Worm (Caenorhabditis elegans) whole organism, mixed stage, embryonic: ENCODE measurements around the gene nas-11.

Source experiments
- M03D4.4 ChIP-seq: sonication (generic microtip); optimal IDR thresholded peaks from 2 replicates; lab custom pipeline; 2017; ENCODE audit warnings: mild to moderate bottlenecking, missing genetic modification characterization, missing compliant biosample characterization
- blmp-1 ChIP-seq: fragments of 150-350 bp; optimal IDR thresholded peaks from 2 replicates; lab custom pipeline; 2014; ENCODE audit warnings: missing biosample characterization, missing genetic modification characterization
- ceh-39 ChIP-seq: fragments of 150-350 bp; optimal IDR thresholded peaks from 2 replicates; lab custom pipeline; 2014; ENCODE audit warnings: missing biosample characterization, missing genetic modification characterization
- ceh-43 ChIP-seq: fragments of 200-800 bp; sonication (Bioruptor generic); optimal IDR thresholded peaks from 2 replicates; lab custom pipeline; 2018; ENCODE audit warnings: mild to moderate bottlenecking, missing genetic modification characterization, moderate library complexity, missing compliant biosample characterization
- ceh-83 ChIP-seq: fragments of 200-800 bp; sonication (Bioruptor generic); optimal IDR thresholded peaks from 2 replicates; lab custom pipeline; 2018; ENCODE audit warnings: mild to moderate bottlenecking, missing genetic modification characterization, missing compliant biosample characterization
- ces-1 ChIP-seq: fragments of 150-350 bp; optimal IDR thresholded peaks from 2 replicates; lab custom pipeline; 2014; ENCODE audit warnings: missing biosample characterization, missing genetic modification reagents, missing genetic modification characterization
- cnd-1 ChIP-seq: fragments of 200-800 bp; sonication (Bioruptor generic); optimal IDR thresholded peaks from 2 replicates; lab custom pipeline; 2018; ENCODE audit warnings: mild to moderate bottlenecking, missing genetic modification characterization, missing compliant biosample characterization
- drap-1 ChIP-seq: fragments of 200-800 bp; sonication (Bioruptor generic); optimal IDR thresholded peaks from 3 replicates; lab custom pipeline; 2018; ENCODE audit warnings: mild to moderate bottlenecking, missing genetic modification characterization, missing compliant biosample characterization
- elt-1 ChIP-seq: sonication (generic microtip); optimal IDR thresholded peaks from 2 replicates; lab custom pipeline; 2017; ENCODE audit warnings: missing genetic modification characterization, mild to moderate bottlenecking, missing compliant biosample characterization, antibody characterized with exemption, moderate library complexity, borderline replicate concordance; ENCODE audit not compliant: insufficient read depth
- elt-3 ChIP-seq: fragments of 150-350 bp; optimal IDR thresholded peaks from 2 replicates; lab custom pipeline; 2014; ENCODE audit warnings: missing biosample characterization, missing genetic modification characterization
- flh-1 ChIP-seq: fragments of 200-800 bp; sonication (Bioruptor generic); optimal IDR thresholded peaks from 2 replicates; lab custom pipeline; 2018; ENCODE audit warnings: mild to moderate bottlenecking, missing genetic modification characterization, moderate library complexity, missing compliant biosample characterization
- ham-2 ChIP-seq: fragments of 200-800 bp; sonication (Bioruptor generic); optimal IDR thresholded peaks from 2 replicates; lab custom pipeline; 2018; ENCODE audit warnings: mild to moderate bottlenecking, missing genetic modification characterization, missing compliant biosample characterization
- lin-13 ChIP-seq: fragments of 150-350 bp; optimal IDR thresholded peaks from 2 replicates; lab custom pipeline; 2014; ENCODE audit warnings: missing biosample characterization, missing genetic modification characterization
- lin-32 ChIP-seq: fragments of 200-800 bp; sonication (Bioruptor generic); optimal IDR thresholded peaks from 2 replicates; lab custom pipeline; 2018; ENCODE audit warnings: mild to moderate bottlenecking, missing genetic modification characterization, missing compliant biosample characterization
- lsy-2 ChIP-seq: fragments of 150-350 bp; optimal IDR thresholded peaks from 2 replicates; lab custom pipeline; 2014; ENCODE audit warnings: missing biosample characterization, missing genetic modification characterization
- mab-5 ChIP-seq: fragments of 150-350 bp; optimal IDR thresholded peaks from 2 replicates; lab custom pipeline; 2014; ENCODE audit warnings: missing biosample characterization, missing genetic modification characterization
- nhr-12 ChIP-seq: fragments of 150-350 bp; optimal IDR thresholded peaks from 2 replicates; lab custom pipeline; 2014; ENCODE audit warnings: missing biosample characterization, missing genetic modification characterization
- nhr-2 ChIP-seq: fragments of 150-350 bp; optimal IDR thresholded peaks from 2 replicates; lab custom pipeline; 2014; ENCODE audit warnings: missing biosample characterization, missing genetic modification characterization
- nhr-237 ChIP-seq: fragments of 150-350 bp; optimal IDR thresholded peaks from 2 replicates; lab custom pipeline; 2014; ENCODE audit warnings: missing biosample characterization, missing genetic modification characterization
- nhr-28 ChIP-seq: fragments of 150-350 bp; optimal IDR thresholded peaks from 2 replicates; lab custom pipeline; 2014; ENCODE audit warnings: missing biosample characterization, missing genetic modification characterization
- nhr-76 ChIP-seq: sonication (generic microtip); optimal IDR thresholded peaks from 2 replicates; lab custom pipeline; 2017; ENCODE audit warnings: missing biosample characterization, missing genetic modification characterization
- pha-4 ChIP-seq: fragments of 150-350 bp; optimal IDR thresholded peaks from 2 replicates; lab custom pipeline; 2018; ENCODE audit warnings: missing biosample characterization, missing genetic modification reagents, missing genetic modification characterization
- sem-2 ChIP-seq: fragments of 200-800 bp; sonication (Bioruptor generic); optimal IDR thresholded peaks from 2 replicates; lab custom pipeline; 2018; ENCODE audit warnings: mild to moderate bottlenecking, missing genetic modification characterization, missing compliant biosample characterization
- snpc-4 ChIP-seq: fragments of 150-350 bp; optimal IDR thresholded peaks from 2 replicates; lab custom pipeline; 2014; ENCODE audit warnings: missing biosample characterization, missing genetic modification characterization
- sptf-1 ChIP-seq: sonication (generic microtip); optimal IDR thresholded peaks from 2 replicates; lab custom pipeline; 2017; ENCODE audit warnings: mild to moderate bottlenecking, missing genetic modification characterization, moderate library complexity, missing compliant biosample characterization
- tbx-8 ChIP-seq: fragments of 200-800 bp; sonication (Bioruptor generic); optimal IDR thresholded peaks from 2 replicates; lab custom pipeline; 2018; ENCODE audit warnings: mild to moderate bottlenecking, missing genetic modification characterization, moderate library complexity, missing compliant biosample characterization
- unc-120 ChIP-seq: sonication (generic microtip); optimal IDR thresholded peaks from 2 replicates; lab custom pipeline; 2017; ENCODE audit warnings: missing genetic modification characterization, missing compliant biosample characterization; ENCODE audit not compliant: poor library complexity, severe bottlenecking
- unc-39 ChIP-seq: fragments of 150-350 bp; optimal IDR thresholded peaks from 2 replicates; lab custom pipeline; 2014; ENCODE audit warnings: missing biosample characterization, missing genetic modification characterization
- unc-62 ChIP-seq: fragments of 150-350 bp; optimal IDR thresholded peaks from 2 replicates; lab custom pipeline; 2014; ENCODE audit warnings: missing biosample characterization, missing genetic modification reagents, missing genetic modification characterization
- zip-8 ChIP-seq: fragments of 150-350 bp; optimal IDR thresholded peaks from 2 replicates; lab custom pipeline; 2014; ENCODE audit warnings: missing biosample characterization, missing genetic modification characterization
- ztf-11 ChIP-seq: fragments of 150-350 bp; optimal IDR thresholded peaks from 2 replicates; lab custom pipeline; 2014; ENCODE audit warnings: missing biosample characterization, missing genetic modification characterization

The nas-11 gene

DNA sequence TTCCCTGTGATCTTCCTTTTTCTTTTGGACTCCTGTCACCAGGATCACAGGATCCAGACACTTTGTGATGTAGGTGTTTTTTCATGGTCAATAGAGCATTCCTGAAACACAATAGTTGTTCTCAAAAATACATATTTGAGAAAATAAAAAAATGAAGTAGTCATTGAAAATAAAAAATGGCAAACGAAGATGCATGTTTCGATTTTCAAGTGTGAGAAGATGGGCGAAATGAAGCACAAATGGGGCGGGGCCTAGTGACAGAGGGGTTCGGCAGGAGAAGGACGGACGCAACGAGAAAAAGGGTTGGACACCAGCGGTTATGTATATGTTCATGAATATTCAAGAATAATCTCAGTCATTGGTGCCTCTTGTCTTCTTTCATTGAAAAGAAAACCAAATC, 23.4 kb upstream of the nas-11 start, which contains the start of gene F38B6.6:
Gene F38B6.6, minus strand, starts transcription at position 101 of the 400 bp plus-strand sequence.
- no peak for TF ChIP-seq zip-8 (tag; lab: Kevin White, UChicago)
- no peak for TF ChIP-seq tbx-8 (GFP tag; lab: Kevin White, UChicago)
- no peak for TF ChIP-seq unc-39 (tag; lab: Kevin White, UChicago)
- TF ChIP-seq M03D4.4 = no peak
- TF ChIP-seq nhr-237 (tag; lab: Kevin White, UChicago) = no peak
- TF ChIP-seq ham-2 = no peak
- TF ChIP-seq drap-1 (GFP tag; lab: Kevin White, UChicago) = no peak
- no peak for TF ChIP-seq cnd-1 (tag; lab: Kevin White, UChicago)
- no peak for TF ChIP-seq ceh-39 (tag; lab: Kevin White, UChicago)
- TF ChIP-seq sptf-1 (tag; lab: Kevin White, UChicago) = no peak
- TF ChIP-seq snpc-4 (tag; lab: Kevin White, UChicago) = no peak
- TF ChIP-seq nhr-28 (tag; lab: Kevin White, UChicago) = no peak
- TF ChIP-seq unc-62 (GFP tag; lab: Kevin White, UChicago) = no peak
- no peak for TF ChIP-seq elt-1
- no peak for TF ChIP-seq lsy-2 (tag; lab: Kevin White, UChicago)
- no peak for TF ChIP-seq flh-1 (GFP tag; lab: Kevin White, UChicago)
- no peak for TF ChIP-seq nhr-76 (tag; lab: Kevin White, UChicago)
- TF ChIP-seq pha-4 (tag; lab: Kevin White, UChicago) = no peak
- TF ChIP-seq, all 35 proteins: peak for 0

DNA sequence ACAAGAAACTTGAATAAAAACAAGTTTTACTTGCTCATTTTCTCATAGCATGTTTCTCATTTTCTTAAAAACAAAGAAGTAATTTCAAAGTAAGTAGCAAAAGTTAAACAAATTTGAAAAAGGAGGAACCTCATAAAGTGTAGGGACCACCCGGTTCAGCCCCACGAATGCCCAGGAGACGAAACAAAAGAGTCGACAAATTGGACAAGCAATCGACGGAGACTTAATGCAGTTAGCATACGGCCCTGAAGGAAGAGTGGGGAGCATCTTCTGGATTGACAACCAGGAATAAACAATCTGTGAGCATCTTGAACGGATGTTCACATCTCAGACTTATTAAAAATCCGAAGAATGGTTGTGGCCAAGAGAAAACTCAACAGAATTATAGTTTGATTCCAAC, 21.7 kb upstream of the nas-11 start:
- TF ChIP-seq ces-1 (GFP tag; lab: Kevin White, UChicago) = peak; percentile 93
- TF ChIP-seq ceh-43 (GFP tag; lab: Kevin White, UChicago) = no peak
- TF ChIP-seq ceh-83 (GFP tag; lab: Kevin White, UChicago) = no peak
- no peak for TF ChIP-seq flh-1 (GFP tag; lab: Kevin White, UChicago)
- TF ChIP-seq cnd-1 (tag; lab: Kevin White, UChicago) = no peak
- TF ChIP-seq, all 35 proteins: peak for 1

DNA sequence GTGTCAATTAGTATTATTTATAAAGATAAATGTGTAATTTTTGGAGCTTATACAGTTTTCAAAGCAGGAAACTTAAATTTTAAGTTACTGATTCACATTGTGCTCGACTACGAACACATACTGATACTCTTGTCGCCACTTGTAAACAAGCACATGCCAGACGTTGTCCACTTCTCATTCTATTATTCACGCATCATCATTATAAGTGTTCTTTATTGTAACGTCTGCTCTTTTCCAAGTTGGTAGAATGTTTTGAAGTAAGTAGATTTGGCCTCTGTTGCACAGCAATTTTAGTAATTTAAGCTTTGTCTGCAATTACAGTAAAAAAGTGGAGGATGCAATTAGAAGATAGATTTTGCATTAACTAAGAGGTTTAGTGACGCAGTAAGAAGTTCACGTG, 20.5 kb upstream of the nas-11 start:
- TF ChIP-seq ces-1 (GFP tag; lab: Kevin White, UChicago) (peak; percentile 58), nhr-12 (tag; lab: Kevin White, UChicago) (no peak)

DNA sequence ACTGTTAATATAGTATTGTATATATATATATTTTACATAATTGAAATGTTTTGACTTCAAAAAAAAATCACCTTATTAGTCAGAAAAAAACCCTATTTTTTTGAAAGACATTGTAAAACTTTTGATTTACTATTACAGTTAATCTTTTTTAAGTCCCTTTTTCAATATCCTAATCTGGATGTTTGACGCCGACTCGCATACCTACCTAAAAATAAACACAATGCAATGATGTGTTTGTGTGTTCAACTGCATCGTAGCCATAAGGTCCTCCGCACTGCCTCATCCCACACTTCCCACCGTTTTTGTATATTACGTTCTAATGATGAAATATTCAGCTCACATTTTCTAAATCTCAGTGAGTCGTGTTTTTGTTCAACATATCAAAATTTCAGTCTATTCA, 20.0 kb upstream of the nas-11 start, which contains the start of gene F38B6.3:
Gene F38B6.3, plus strand, starts transcription at position 301 of the 400 bp plus-strand sequence.
- TF ChIP-seq lin-13 (no peak), elt-1 (no peak), mab-5 (tag; lab: Kevin White, UChicago) (no peak), nhr-12 (tag; lab: Kevin White, UChicago) (no peak), blmp-1 (tag; lab: Kevin White, UChicago) (no peak), M03D4.4 (no peak), zip-8 (tag; lab: Kevin White, UChicago) (no peak), sptf-1 (tag; lab: Kevin White, UChicago) (no peak), pha-4 (tag; lab: Kevin White, UChicago) (no peak), sem-2 (GFP tag; lab: Kevin White, UChicago) (no peak), unc-120 (no peak), unc-62 (GFP tag; lab: Kevin White, UChicago) (no peak), ceh-43 (GFP tag; lab: Kevin White, UChicago) (no peak), drap-1 (GFP tag; lab: Kevin White, UChicago) (no peak), cnd-1 (tag; lab: Kevin White, UChicago) (no peak)
- TF ChIP-seq, all 35 proteins: peak for 0

DNA sequence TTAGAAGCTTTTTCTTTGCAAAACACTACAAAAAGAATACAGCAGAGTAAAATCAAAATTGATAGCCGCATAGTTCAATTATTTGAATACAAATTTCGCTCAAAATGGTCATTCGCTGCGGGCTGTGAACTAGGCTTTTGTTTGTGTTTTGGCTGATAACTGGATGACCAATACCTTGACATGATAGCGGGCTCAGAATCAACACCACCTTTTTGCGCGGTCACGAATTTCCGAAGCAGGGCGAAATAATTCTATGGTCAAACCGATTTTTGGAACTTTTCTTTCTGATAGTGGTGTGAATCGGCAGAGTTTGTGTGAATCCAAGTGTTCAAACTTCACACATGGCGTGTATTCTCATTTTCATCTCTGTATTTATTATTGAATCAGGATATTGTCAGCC, 15.1 kb upstream of the nas-11 start, which contains the start of the genes F38B6.7 and F38B6.2:
Gene F38B6.7, minus strand, starts transcription at position 101 of the 400 bp plus-strand sequence.
Gene F38B6.2, plus strand, starts transcription at position 267 of the 400 bp plus-strand sequence.
- TF ChIP-seq nhr-237 (tag; lab: Kevin White, UChicago) (no peak), lin-13 (no peak), nhr-2 (tag; lab: Kevin White, UChicago) (no peak)
- TF ChIP-seq, all 35 proteins: peak for 0

DNA sequence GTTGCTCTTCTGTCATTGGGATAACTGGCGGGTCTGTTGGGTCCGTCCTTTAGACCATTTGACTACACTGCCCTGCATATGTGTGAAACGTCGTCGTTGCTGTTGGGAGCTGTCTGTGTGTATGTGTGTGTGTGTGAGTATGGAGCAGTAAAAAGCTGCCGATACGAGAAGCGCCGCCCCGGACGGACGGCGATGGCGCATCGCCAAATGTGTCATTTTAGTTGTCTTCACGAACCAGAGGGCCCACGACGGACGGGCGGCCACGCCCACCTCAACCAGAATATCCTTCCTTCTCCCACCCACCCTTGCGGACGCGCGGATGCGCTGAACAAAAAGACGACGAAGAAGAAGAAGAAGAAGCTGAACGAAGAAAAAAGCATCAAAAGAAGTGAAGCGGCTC, 11.1 kb upstream of the nas-11 start, which contains the start of gene acr-2:
Gene acr-2, plus strand, starts transcription at position 301 of the 400 bp plus-strand sequence.
- TF ChIP-seq drap-1 (GFP tag; lab: Kevin White, UChicago) (no peak), unc-39 (tag; lab: Kevin White, UChicago) (no peak), lin-32 (GFP tag; lab: Kevin White, UChicago) (no peak), M03D4.4 (no peak), sem-2 (GFP tag; lab: Kevin White, UChicago) (no peak), zip-8 (tag; lab: Kevin White, UChicago) (no peak), ztf-11 (tag; lab: Kevin White, UChicago) (no peak), snpc-4 (tag; lab: Kevin White, UChicago) (no peak), nhr-237 (tag; lab: Kevin White, UChicago) (no peak), elt-3 (tag; lab: Kevin White, UChicago) (no peak), elt-1 (no peak), nhr-76 (tag; lab: Kevin White, UChicago) (no peak), tbx-8 (GFP tag; lab: Kevin White, UChicago) (no peak)
